Worm (Caenorhabditis elegans) whole organism, early embryonic: ENCODE measurements around the gene C52E2.2.

Experiments
- aly-1 ChIP-seq: sonication (generic microtip); optimal IDR thresholded peaks from 2 replicates; lab custom pipeline; 2016; ENCODE audit warnings: missing genetic modification characterization, missing compliant biosample characterization
- ama-1 ChIP-seq: fragments of 150-350 bp; optimal IDR thresholded peaks from 2 replicates; lab custom pipeline; 2014
- ets-7 ChIP-seq: sonication (generic microtip); optimal IDR thresholded peaks from 2 replicates; lab custom pipeline; 2016; ENCODE audit warnings: missing genotype, missing genetic modification characterization, missing compliant biosample characterization
- scrt-1 ChIP-seq: fragments of 200-800 bp; sonication (Bioruptor generic); IDR thresholded peaks from 2 replicates; pipeline ENCODE4 v1.3.6; 2022; ENCODE audit warnings: missing genetic modification characterization, missing compliant biosample characterization
- tbx-37 ChIP-seq: fragments of 200-800 bp; sonication (Bioruptor generic); conservative IDR thresholded peaks from 2 replicates; pipeline ENCODE4 v1.3.6; 2022; ENCODE audit warnings: missing genetic modification reagents, missing genetic modification characterization, missing compliant biosample characterization

ce11 chrII:1864278-1864677 is 11.7 kb downstream of the C52E2.2 start, which contains the start of gene C16C4.17:
- no peak for TF ChIP-seq aly-1
- TF ChIP-seq tbx-37 (GFP tag; lab: Robert Waterston, UW), result no peak
- TF ChIP-seq ama-1 (lab: Kevin White, UChicago), result no peak
- TF ChIP-seq scrt-1 (GFP tag; lab: Robert Waterston, UW), result no peak
- no peak for TF ChIP-seq ets-7 (tag; lab: Kevin White, UChicago)
